Worm (Caenorhabditis elegans) whole organism, L2 larva: ENCODE results near the gene fbxa-18.

Source experiments
- ama-1 ChIP-seq: fragments of 150-350 bp; optimal IDR thresholded peaks from 2 replicates; lab custom pipeline; 2018; ENCODE audit warnings: inconsistent platforms
- elt-3 ChIP-seq: sonication (generic microtip); optimal IDR thresholded peaks from 2 replicates; lab custom pipeline; 2017; ENCODE audit warnings: missing biosample characterization, missing genetic modification characterization
- nhr-237 ChIP-seq: fragments of 150-350 bp; optimal IDR thresholded peaks from 2 replicates; lab custom pipeline; 2014; ENCODE audit warnings: missing biosample characterization, missing genetic modification characterization
- unc-39 ChIP-seq: fragments of 150-350 bp; optimal IDR thresholded peaks from 2 replicates; lab custom pipeline; 2014; ENCODE audit warnings: missing biosample characterization, missing genetic modification characterization

ce11 chrV:16100103-16100730, 42.3 kb upstream of the fbxa-18 start, which contains the start of gene cth-1:
- TF ChIP-seq elt-3 (no peak), unc-39 (no peak), nhr-237 (tag; lab: Kevin White, UChicago) (no peak), ama-1 (lab: Kevin White, UChicago) (no peak)
